Fruit fly (Drosophila melanogaster): ENCODE data around the gene CG32533.

DNA sequence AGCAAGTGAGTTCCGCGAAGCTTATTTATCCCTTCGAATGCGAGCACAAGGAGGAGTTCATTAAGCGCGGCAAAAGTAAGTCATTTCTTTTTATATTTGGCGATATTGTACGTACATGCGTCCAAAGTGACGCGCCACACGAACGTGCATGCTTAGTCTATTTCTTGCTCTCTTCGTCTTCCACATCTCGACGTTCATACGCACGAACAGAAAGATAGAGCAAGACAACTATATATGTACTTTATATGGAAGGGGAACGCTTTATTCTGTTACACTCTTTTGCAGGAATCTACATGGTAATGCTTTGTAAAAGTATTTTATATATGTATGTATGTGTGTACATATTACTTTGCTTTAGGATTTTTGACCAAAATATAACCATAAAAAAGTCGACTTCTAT is 31.0 kb upstream of the CG32533 start:
- no peak for TF ChIP-seq psq (optimal IDR thresholded peaks at IDR 0.05)
- TF ChIP-seq h (optimal IDR thresholded peaks at IDR 0.05) = no peak
- TF ChIP-seq Myc (optimal IDR thresholded peaks at IDR 0.05) = no peak
- TF ChIP-seq ttk (optimal IDR thresholded peaks at IDR 0.05) = no peak
